Worm (Caenorhabditis elegans): ENCODE results near the gene frm-2.

Gene frm-2

ce11 chrIII:5965839-5966463 lies 16.0 kb downstream of the frm-2 start, which contains the start of gene dct-6:
Gene dct-6, plus strand, starts transcription at chrIII:5966413.
- no peak for TF ChIP-seq sea-1 (GFP tag; conservative IDR thresholded peaks at IDR 0.05)
- no peak for TF ChIP-seq hmbx-1 (tag; optimal IDR thresholded peaks at IDR 0.05)
- no peak for TF ChIP-seq ets-7 (tag; optimal IDR thresholded peaks at IDR 0.05)
- TF ChIP-seq tbx-11 (GFP tag; IDR thresholded peaks at IDR 0.05): no peak

- TF ChIP-seq ceh-13 (GFP tag; optimal IDR thresholded peaks at IDR 0.05): no peak
- no peak for TF ChIP-seq tbx-11 (GFP tag; IDR thresholded peaks at IDR 0.05)
- TF ChIP-seq hmbx-1 (tag; optimal IDR thresholded peaks at IDR 0.05): no peak
- TF ChIP-seq F13C5.2 (tag; optimal IDR thresholded peaks at IDR 0.05): no peak
- no peak for TF ChIP-seq B0310.2 (tag; optimal IDR thresholded peaks at IDR 0.05)
- TF ChIP-seq tbx-37 (GFP tag; conservative IDR thresholded peaks at IDR 0.05): no peak
- no peak for TF ChIP-seq flt-1 (GFP tag; IDR thresholded peaks at IDR 0.05)
- TF ChIP-seq hmg-4 (GFP tag; optimal IDR thresholded peaks at IDR 0.05): no peak
- TF ChIP-seq ets-7 (tag; optimal IDR thresholded peaks at IDR 0.05): no peak
- no peak for TF ChIP-seq hnd-1 (tag; optimal IDR thresholded peaks at IDR 0.05)
- TF ChIP-seq scrt-1 (GFP tag; IDR thresholded peaks at IDR 0.05): no peak
- no peak for TF ChIP-seq tra-4 (tag; optimal IDR thresholded peaks at IDR 0.05)
- no peak for TF ChIP-seq ama-1 (optimal IDR thresholded peaks at IDR 0.05)
- no peak for TF ChIP-seq ceh-36 (tag; optimal IDR thresholded peaks at IDR 0.05)
- TF ChIP-seq pes-1 (GFP tag; IDR thresholded peaks at IDR 0.05): no peak
- no peak for TF ChIP-seq aly-1 (tag; optimal IDR thresholded peaks at IDR 0.05)
- no peak for TF ChIP-seq sea-1 (GFP tag; conservative IDR thresholded peaks at IDR 0.05)
Measured at ce11 chrIII:5965368-5965767, 16.6 kb downstream of the frm-2 start.

ce11 chrIII:5964058-5964632 lies 17.8 kb downstream of the frm-2 start:
- TF ChIP-seq tbx-37 (GFP tag; conservative IDR thresholded peaks at IDR 0.05) (no peak), scrt-1 (GFP tag; IDR thresholded peaks at IDR 0.05) (no peak), flt-1 (GFP tag; IDR thresholded peaks at IDR 0.05) (no peak), F13C5.2 (tag; optimal IDR thresholded peaks at IDR 0.05) (no peak), hnd-1 (tag; optimal IDR thresholded peaks at IDR 0.05) (no peak), ceh-36 (tag; optimal IDR thresholded peaks at IDR 0.05) (no peak), ets-7 (tag; optimal IDR thresholded peaks at IDR 0.05) (no peak), ceh-13 (GFP tag; optimal IDR thresholded peaks at IDR 0.05) (no peak)

- TF ChIP-seq tra-4 (tag; optimal IDR thresholded peaks at IDR 0.05) (no peak), ama-1 (optimal IDR thresholded peaks at IDR 0.05) (no peak), ets-7 (tag; optimal IDR thresholded peaks at IDR 0.05) (no peak), scrt-1 (GFP tag; IDR thresholded peaks at IDR 0.05) (no peak), hnd-1 (tag; optimal IDR thresholded peaks at IDR 0.05) (no peak), hmg-4 (GFP tag; optimal IDR thresholded peaks at IDR 0.05) (no peak), tbx-37 (GFP tag; conservative IDR thresholded peaks at IDR 0.05) (no peak)
Measured at ce11 chrIII:5961560-5961959, 20.4 kb downstream of the frm-2 start.

ce11 chrIII:5959049-5959448 lies 22.9 kb downstream of the frm-2 start:
- no peak for TF ChIP-seq tbx-11 (GFP tag; IDR thresholded peaks at IDR 0.05)
- TF ChIP-seq sea-1 (GFP tag; conservative IDR thresholded peaks at IDR 0.05): no peak
- no peak for TF ChIP-seq hnd-1 (tag; optimal IDR thresholded peaks at IDR 0.05)
- no peak for TF ChIP-seq hmbx-1 (tag; optimal IDR thresholded peaks at IDR 0.05)
- TF ChIP-seq tbx-37 (GFP tag; conservative IDR thresholded peaks at IDR 0.05): no peak
- no peak for TF ChIP-seq F13C5.2 (tag; optimal IDR thresholded peaks at IDR 0.05)
- no peak for TF ChIP-seq pes-1 (GFP tag; IDR thresholded peaks at IDR 0.05)
- TF ChIP-seq ceh-36 (tag; optimal IDR thresholded peaks at IDR 0.05): no peak
- no peak for TF ChIP-seq B0310.2 (tag; optimal IDR thresholded peaks at IDR 0.05)
- TF ChIP-seq tra-4 (tag; optimal IDR thresholded peaks at IDR 0.05): no peak

- TF ChIP-seq hmbx-1 (tag; optimal IDR thresholded peaks at IDR 0.05): no peak
- TF ChIP-seq ceh-36 (tag; optimal IDR thresholded peaks at IDR 0.05): no peak
- TF ChIP-seq pes-1 (GFP tag; IDR thresholded peaks at IDR 0.05): no peak
- TF ChIP-seq hmg-4 (GFP tag; optimal IDR thresholded peaks at IDR 0.05): peak; percentile 49
- TF ChIP-seq tbx-11 (GFP tag; IDR thresholded peaks at IDR 0.05): no peak
- peak; percentile 2 for TF ChIP-seq F13C5.2 (tag; optimal IDR thresholded peaks at IDR 0.05)
- TF ChIP-seq aly-1 (tag; optimal IDR thresholded peaks at IDR 0.05): no peak
Measured at ce11 chrIII:5958172-5958886, 23.6 kb downstream of the frm-2 start, which contains the start of the genes nono-1 and nop-1. Gene nono-1, minus strand, starts transcription at chrIII:5958246. Gene nop-1, plus strand, starts transcription at chrIII:5958722.

ce11 chrIII:5953913-5954290 lies 28.0 kb downstream of the frm-2 start:
- TF ChIP-seq tbx-11 (GFP tag; IDR thresholded peaks at IDR 0.05): 0 out of 2 replicates have a peak, but pooled peaks have one; percentile 21
- TF ChIP-seq ceh-13 (GFP tag; optimal IDR thresholded peaks at IDR 0.05): peak; percentile 2
- TF ChIP-seq hnd-1 (tag; optimal IDR thresholded peaks at IDR 0.05): no peak
